Fruit fly (Drosophila melanogaster) whole organism, embryonic: Measurements from ENCODE around the gene CG42815.

Source experiments
- Abd-B ChIP-seq: fragments of 200-800 bp; sonication (Bioruptor generic); optimal IDR thresholded peaks from 2 replicates; lab custom pipeline; 2018; ENCODE audit warnings: missing biosample characterization, mild to moderate bottlenecking, missing genetic modification characterization, moderate library complexity
- Atf3 ChIP-seq: fragments of 200-800 bp; sonication (Bioruptor generic); optimal IDR thresholded peaks from 3 replicates; lab custom pipeline; 2016; ENCODE audit warnings: missing biosample characterization, missing genetic modification characterization
- Awh ChIP-seq: fragments of 200-800 bp; sonication (Bioruptor generic); IDR thresholded peaks from 2 replicates; pipeline ENCODE4, ENCODE4 v1.3.6; 2022; ENCODE audit warnings: missing biosample characterization, missing genetic modification characterization
- B-H2 ChIP-seq: fragments of 200-800 bp; sonication (Bioruptor generic); optimal IDR thresholded peaks from 2 replicates; lab custom pipeline; 2018; ENCODE audit warnings: missing biosample characterization, mild to moderate bottlenecking, missing genetic modification characterization
- BEAF-32 ChIP-seq: fragments of 200-800 bp; sonication (Bioruptor generic); optimal IDR thresholded peaks from 3 replicates; lab custom pipeline; 2017; ENCODE audit warnings: missing biosample characterization, missing genetic modification characterization, mild to moderate bottlenecking, moderate library complexity, missing genetic modification reagents
- CG10267 ChIP-seq: fragments of 200-800 bp; sonication (Bioruptor generic); optimal IDR thresholded peaks from 2 replicates; lab custom pipeline; 2018; ENCODE audit warnings: missing biosample characterization, mild to moderate bottlenecking, missing genetic modification characterization, moderate library complexity
- CG10366 ChIP-seq: fragments of 200-800 bp; sonication (Bioruptor generic); IDR thresholded peaks from 2 replicates; pipeline ENCODE4 v1.3.6; 2022; ENCODE audit warnings: missing biosample characterization, missing genetic modification characterization
- CG10959 ChIP-seq: fragments of 200-800 bp; sonication (Bioruptor generic); IDR thresholded peaks from 2 replicates; pipeline ENCODE4 v1.3.6; 2022; ENCODE audit warnings: missing biosample characterization, missing genetic modification characterization
- CG11085 ChIP-seq: fragments of 200-800 bp; sonication (Bioruptor generic); IDR thresholded peaks from 2 replicates; pipeline ENCODE4 v1.3.6; 2022; ENCODE audit warnings: missing biosample characterization, missing genetic modification characterization
- CG11398 ChIP-seq: fragments of 200-800 bp; sonication (Bioruptor generic); optimal IDR thresholded peaks from 2 replicates; lab custom pipeline; 2016; ENCODE audit warnings: missing biosample characterization, missing genetic modification characterization
- CG11696 ChIP-seq: fragments of 200-800 bp; sonication (Bioruptor generic); IDR thresholded peaks from 2 replicates; pipeline ENCODE4 v1.3.6; 2022; ENCODE audit warnings: missing biosample characterization, missing genetic modification characterization
- CG15696 ChIP-seq: fragments of 200-800 bp; sonication (Bioruptor generic); optimal IDR thresholded peaks from 2 replicates; lab custom pipeline; 2019; ENCODE audit warnings: missing biosample characterization, mild to moderate bottlenecking, missing genetic modification characterization, moderate library complexity
- CG1602 ChIP-seq: fragments of 200-800 bp; sonication (Bioruptor generic); optimal IDR thresholded peaks from 3 replicates; lab custom pipeline; 2016; ENCODE audit warnings: missing biosample characterization, missing genetic modification characterization
- CG17829 ChIP-seq: fragments of 200-800 bp; optimal IDR thresholded peaks from 2 replicates; lab custom pipeline; 2019; ENCODE audit warnings: missing biosample characterization, mild to moderate bottlenecking, missing genetic modification characterization, moderate library complexity
- CG17912 ChIP-seq: fragments of 200-800 bp; sonication (Bioruptor generic); optimal IDR thresholded peaks from 2 replicates; lab custom pipeline; 2018; ENCODE audit warnings: missing biosample characterization, mild to moderate bottlenecking, missing genetic modification characterization
- CG2199 ChIP-seq: fragments of 200-800 bp; sonication (Bioruptor generic); IDR thresholded peaks from 3 replicates; pipeline ENCODE4 v1.3.6; 2022; ENCODE audit warnings: missing biosample characterization, missing genetic modification characterization
- CG2202 ChIP-seq: fragments of 200-800 bp; sonication (Bioruptor generic); optimal IDR thresholded peaks from 2 replicates; lab custom pipeline; 2018; ENCODE audit warnings: missing biosample characterization, mild to moderate bottlenecking, missing genetic modification characterization
- CG2678 ChIP-seq: fragments of 200-800 bp; sonication (Bioruptor generic); optimal IDR thresholded peaks from 3 replicates; lab custom pipeline; 2019; ENCODE audit warnings: missing biosample characterization, mild to moderate bottlenecking, missing genetic modification characterization, moderate library complexity
- CG31441 ChIP-seq: fragments of 200-800 bp; sonication (Bioruptor generic); IDR thresholded peaks from 2 replicates; pipeline ENCODE4 v1.3.6; 2022; ENCODE audit warnings: missing biosample characterization, missing genetic modification characterization
- CG3407 ChIP-seq: fragments of 200-800 bp; sonication (Bioruptor generic); optimal IDR thresholded peaks from 2 replicates; lab custom pipeline; 2018; ENCODE audit warnings: missing biosample characterization, mild to moderate bottlenecking, missing genetic modification characterization
- CG34224 ChIP-seq: fragments of 200-800 bp; sonication (Bioruptor generic); IDR thresholded peaks from 3 replicates; pipeline ENCODE4 v1.3.6; 2022; ENCODE audit warnings: missing biosample characterization, missing genetic modification characterization; ENCODE audit not compliant: partially characterized antibody
- CG3847 ChIP-seq: fragments of 200-800 bp; sonication (Bioruptor generic); IDR thresholded peaks from 2 replicates; pipeline ENCODE4 v1.3.6; 2022; ENCODE audit warnings: missing biosample characterization, missing genetic modification characterization
- CG3995 ChIP-seq: fragments of 200-800 bp; sonication (Bioruptor generic); optimal IDR thresholded peaks from 3 replicates; lab custom pipeline; 2016; ENCODE audit warnings: missing biosample characterization, missing genetic modification characterization
- CG6175 ChIP-seq: fragments of 200-800 bp; sonication (Bioruptor generic); IDR thresholded peaks from 3 replicates; pipeline ENCODE4 v1.3.6; 2022; ENCODE audit warnings: missing biosample characterization, missing genetic modification characterization
- CG6683 ChIP-seq: fragments of 200-800 bp; sonication (Bioruptor generic); optimal IDR thresholded peaks from 2 replicates; lab custom pipeline; 2017; ENCODE audit warnings: missing biosample characterization, mild to moderate bottlenecking, missing genetic modification characterization, missing genetic modification reagents
- CG7556 ChIP-seq: fragments of 200-800 bp; sonication (Bioruptor generic); optimal IDR thresholded peaks from 2 replicates; lab custom pipeline; 2017; ENCODE audit warnings: missing biosample characterization, mild to moderate bottlenecking, missing genetic modification characterization
- Dp ChIP-seq: fragments of 200-800 bp; sonication (Bioruptor generic); optimal IDR thresholded peaks from 2 replicates; lab custom pipeline; 2018; ENCODE audit warnings: missing biosample characterization, mild to moderate bottlenecking, missing genetic modification characterization, moderate library complexity
- Eip74EF ChIP-seq, 2 experiments: fragments of 200-800 bp in 1 of 2; fragments of >200 bp in 1 of 2; sonication (Bioruptor generic) in 1 of 2; optimal IDR thresholded peaks; 2 replicates each; lab custom pipeline; 2017 to 2019; ENCODE audit warnings: missing biosample characterization in 2 of 2, missing genetic modification characterization in 2 of 2, mild to moderate bottlenecking in 1 of 2, moderate library complexity in 1 of 2
- Fer1 ChIP-seq: fragments of 200-800 bp; sonication (Bioruptor generic); optimal IDR thresholded peaks from 2 replicates; lab custom pipeline; 2017; ENCODE audit warnings: missing biosample characterization, mild to moderate bottlenecking, missing genetic modification characterization
- Fer3 ChIP-seq: fragments of 200-800 bp; sonication (Bioruptor generic); optimal IDR thresholded peaks from 2 replicates; lab custom pipeline; 2018; ENCODE audit warnings: missing biosample characterization, mild to moderate bottlenecking, missing genetic modification characterization, moderate library complexity
- Myb ChIP-seq: fragments of 200-800 bp; sonication (Bioruptor generic); optimal IDR thresholded peaks from 2 replicates; lab custom pipeline; 2016; ENCODE audit warnings: missing biosample characterization, missing genetic modification characterization
- Pdp1 ChIP-seq, 2 experiments: fragments of 200-800 bp; sonication (Bioruptor generic); optimal IDR thresholded peaks; 3 replicates each; lab custom pipeline; 2016; ENCODE audit warnings: missing biosample characterization in 2 of 2, missing genetic modification characterization in 2 of 2, mild to moderate bottlenecking in 1 of 2, moderate library complexity in 1 of 2
- Ptx1 ChIP-seq: fragments of 200-800 bp; sonication (Bioruptor generic); IDR thresholded peaks from 2 replicates; pipeline ENCODE4 v1.3.6; 2022; ENCODE audit warnings: missing biosample characterization, missing genetic modification characterization
- Rx ChIP-seq: fragments of 200-800 bp; sonication (Bioruptor generic); IDR thresholded peaks from 2 replicates; pipeline ENCODE4 v1.3.6; 2022; ENCODE audit warnings: missing biosample characterization, missing genetic modification characterization
- Sox100B ChIP-seq: fragments of 200-800 bp; sonication (Bioruptor generic); optimal IDR thresholded peaks from 3 replicates; lab custom pipeline; 2018; ENCODE audit warnings: missing biosample characterization, mild to moderate bottlenecking, missing genetic modification characterization
- Sox102F ChIP-seq: fragments of 200-800 bp; sonication (Bioruptor generic); optimal IDR thresholded peaks from 2 replicates; lab custom pipeline; 2018; ENCODE audit warnings: missing biosample characterization, mild to moderate bottlenecking, missing genetic modification characterization, moderate library complexity
- Taf1 ChIP-seq: fragments of 200-800 bp; sonication (Bioruptor generic); IDR thresholded peaks from 2 replicates; pipeline ENCODE4 v1.3.6; 2022; ENCODE audit warnings: missing biosample characterization, missing genetic modification characterization
- YL-1 ChIP-seq: fragments of 200-800 bp; sonication (Bioruptor generic); optimal IDR thresholded peaks from 3 replicates; lab custom pipeline; 2017; ENCODE audit warnings: missing biosample characterization, mild to moderate bottlenecking, missing genetic modification characterization
- abd-A ChIP-seq: fragments of 200-800 bp; sonication (Bioruptor generic); optimal IDR thresholded peaks from 3 replicates; lab custom pipeline; 2019; ENCODE audit warnings: missing biosample characterization, mild to moderate bottlenecking, missing genetic modification characterization, moderate library complexity
- ac ChIP-seq: fragments of 200-800 bp; sonication (Bioruptor generic); optimal IDR thresholded peaks from 3 replicates; lab custom pipeline; 2017; ENCODE audit warnings: missing biosample characterization, mild to moderate bottlenecking, missing genetic modification characterization
- ase ChIP-seq: fragments of 200-800 bp; sonication (Bioruptor generic); IDR thresholded peaks from 3 replicates; pipeline ENCODE4 v1.3.6; 2022; ENCODE audit warnings: missing biosample characterization, missing genetic modification characterization
- br ChIP-seq: fragments of >200 bp; optimal IDR thresholded peaks from 2 replicates; lab custom pipeline; 2017
- chif ChIP-seq, 2 experiments: fragments of 200-800 bp; sonication (Bioruptor generic); optimal IDR thresholded peaks; 3 replicates each; lab custom pipeline; 2016; ENCODE audit warnings: missing biosample characterization in 2 of 2, missing genetic modification characterization in 2 of 2
- ci ChIP-seq: fragments of 200-800 bp; sonication (Bioruptor generic); IDR thresholded peaks from 3 replicates; pipeline ENCODE4 v1.3.6; 2022; ENCODE audit warnings: missing biosample characterization, missing genetic modification characterization
- da ChIP-seq: fragments of 200-800 bp; sonication (Bioruptor generic); optimal IDR thresholded peaks from 2 replicates; lab custom pipeline; 2016; ENCODE audit warnings: missing biosample characterization, missing genetic modification characterization
- dysf ChIP-seq: fragments of 200-800 bp; sonication (Bioruptor generic); IDR thresholded peaks from 3 replicates; pipeline ENCODE4 v1.3.6; 2022; ENCODE audit warnings: missing biosample characterization, missing genetic modification characterization
- gce ChIP-seq: fragments of 200-800 bp; sonication (Bioruptor generic); IDR thresholded peaks from 3 replicates; pipeline ENCODE4 v1.3.6; 2022; ENCODE audit warnings: missing biosample characterization, missing genetic modification characterization
- nerfin-1 ChIP-seq: fragments of 200-800 bp; sonication (Bioruptor generic); optimal IDR thresholded peaks from 3 replicates; lab custom pipeline; 2019; ENCODE audit warnings: missing biosample characterization, mild to moderate bottlenecking, missing genetic modification characterization, moderate library complexity
- so ChIP-seq: fragments of 200-800 bp; sonication (Bioruptor generic); IDR thresholded peaks from 3 replicates; pipeline ENCODE4 v1.3.6; 2022; ENCODE audit warnings: missing biosample characterization, missing genetic modification characterization
- stc ChIP-seq: fragments of 200-800 bp; sonication (Bioruptor generic); IDR thresholded peaks from 2 replicates; pipeline ENCODE4 v1.3.6; 2022; ENCODE audit warnings: missing biosample characterization, missing genetic modification characterization

The CG42815 gene

dm6 chr3L:17806357-17807025 is 15.2 kb upstream of the CG42815 start, which contains the start of gene CG32187 (continued):
- no peak for TF ChIP-seq dysf
- no peak for TF ChIP-seq Abd-B (GFP tag; lab: Kevin White, UChicago)
- no peak for TF ChIP-seq CG31441 (GFP tag; lab: Robert Waterston, UW)
- TF ChIP-seq gce (GFP tag; lab: Robert Waterston, UW) = no peak
- peak; percentile 15 for TF ChIP-seq Dp (GFP tag; lab: Kevin White, UChicago)
- no peak for TF ChIP-seq Fer1
- TF ChIP-seq Pdp1 (GFP tag; optimal IDR thresholded peaks at IDR 0.05; lab: Kevin White, UChicago) = peak in 1 of 2 experiments; percentile 92
- no peak for TF ChIP-seq Awh
- no peak for TF ChIP-seq BEAF-32 (GFP tag; lab: Kevin White, UChicago)
- TF ChIP-seq CG17912 = no peak
- TF ChIP-seq CG1602 (GFP tag; lab: Kevin White, UChicago) = no peak
- TF ChIP-seq chif (GFP tag; optimal IDR thresholded peaks at IDR 0.05; lab: Kevin White, UChicago) = no peak
- peak; percentile 74 for TF ChIP-seq Myb (GFP tag; lab: Kevin White, UChicago)
- no peak for TF ChIP-seq CG11085 (GFP tag; lab: Robert Waterston, UW)
- no peak for TF ChIP-seq CG2202
- TF ChIP-seq CG17829 (tag; lab: Kevin White, UChicago) = no peak

dm6 chr3L:17804511-17804910 is 13.2 kb upstream of the CG42815 start, which contains the start of gene ais:
ais (minus strand) TSS chr3L:17804715.
- TF ChIP-seq CG2199 (GFP tag; lab: Robert Waterston, UW) (no peak), Eip74EF (GFP tag; optimal IDR thresholded peaks at IDR 0.05; lab: Kevin White, UChicago) (no peak), CG10959 (GFP tag; lab: Robert Waterston, UW) (no peak), ac (no peak), ci (GFP tag; lab: Robert Waterston, UW) (peak; percentile 38; the same call in 1 of the 3 replicates), CG34224 (GFP tag; lab: Robert Waterston, UW) (no peak), CG6175 (no peak), Atf3 (no peak), CG6683 (GFP tag; lab: Kevin White, UChicago) (no peak), CG11398 (GFP tag; lab: Kevin White, UChicago) (no peak), so (GFP tag; lab: Robert Waterston, UW) (no peak), CG3407 (no peak), CG11696 (GFP tag; lab: Robert Waterston, UW) (no peak), da (GFP tag; lab: Kevin White, UChicago) (no peak), B-H2 (GFP tag; lab: Kevin White, UChicago) (peak; percentile 41), CG3995 (GFP tag; lab: Kevin White, UChicago) (no peak), br (lab: Kevin White, UChicago) (no peak), ase (GFP tag; lab: Robert Waterston, UW) (no peak), CG10267 (no peak), CG15696 (tag; lab: Kevin White, UChicago) (peak; percentile 15), abd-A (tag; lab: Kevin White, UChicago) (no peak), CG2678 (tag; lab: Kevin White, UChicago) (no peak), Rx (no peak), nerfin-1 (tag; lab: Kevin White, UChicago) (no peak), CG3847 (GFP tag; lab: Robert Waterston, UW) (peak; percentile 64; the same call in 1 of the 2 replicates), YL-1 (GFP tag; lab: Kevin White, UChicago) (peak; percentile 41), CG10366 (0 out of 2 replicates have a peak, but pooled peaks have one; percentile 13), Taf1 (GFP tag; lab: Robert Waterston, UW) (no peak), Ptx1 (GFP tag; lab: Robert Waterston, UW) (no peak), stc (GFP tag; lab: Robert Waterston, UW) (no peak), CG7556 (GFP tag; lab: Kevin White, UChicago) (no peak), Fer3 (tag; lab: Kevin White, UChicago) (no peak), Sox100B (no peak), Sox102F (GFP tag; lab: Kevin White, UChicago) (peak; percentile 30)
